Worm (Caenorhabditis elegans) whole organism, L3 larva: ENCODE data around the gene C05G5.3.

Source experiments
- R02D3.7 ChIP-seq: fragments of 150-350 bp; optimal IDR thresholded peaks from 2 replicates; lab custom pipeline; 2014; ENCODE audit warnings: missing biosample characterization, missing genetic modification characterization
- aly-2 ChIP-seq: fragments of 150-350 bp; optimal IDR thresholded peaks from 2 replicates; lab custom pipeline; 2014; ENCODE audit warnings: missing biosample characterization, missing genetic modification characterization
- ceh-16 ChIP-seq: sonication (generic microtip); optimal IDR thresholded peaks from 2 replicates; lab custom pipeline; 2017; ENCODE audit warnings: missing biosample characterization, missing genetic modification characterization
- ceh-28 ChIP-seq: fragments of 150-350 bp; optimal IDR thresholded peaks from 2 replicates; lab custom pipeline; 2014; ENCODE audit warnings: missing biosample characterization, missing genetic modification reagents, missing genetic modification characterization
- ceh-82 ChIP-seq: fragments of 150-350 bp; optimal IDR thresholded peaks from 2 replicates; lab custom pipeline; 2014; ENCODE audit warnings: missing biosample characterization, missing genetic modification characterization
- ceh-9 ChIP-seq: sonication (generic microtip); optimal IDR thresholded peaks from 2 replicates; lab custom pipeline; 2018; ENCODE audit warnings: missing biosample characterization, missing genetic modification characterization
- daf-12 ChIP-seq: fragments of 150-350 bp; optimal IDR thresholded peaks from 2 replicates; lab custom pipeline; 2014; ENCODE audit warnings: missing biosample characterization, missing genetic modification reagents, missing genetic modification characterization
- egl-27 ChIP-seq: sonication (generic microtip); optimal IDR thresholded peaks from 4 replicates; lab custom pipeline; 2017; ENCODE audit warnings: missing biosample characterization, missing genetic modification reagents, missing genetic modification characterization
- egl-5 ChIP-seq: fragments of 150-350 bp; optimal IDR thresholded peaks from 2 replicates; lab custom pipeline; 2017; ENCODE audit warnings: missing biosample characterization, missing genetic modification reagents, missing genetic modification characterization, inconsistent platforms
- elt-1 ChIP-seq: fragments of 150-350 bp; optimal IDR thresholded peaks from 2 replicates; lab custom pipeline; 2014; ENCODE audit warnings: missing biosample characterization, missing genetic modification characterization
- elt-2 ChIP-seq: sonication (generic microtip); optimal IDR thresholded peaks from 2 replicates; lab custom pipeline; 2016; ENCODE audit warnings: missing genetic modification reagents, mild to moderate bottlenecking, missing genetic modification characterization, missing compliant biosample characterization
- eor-1 ChIP-seq, 2 experiments: fragments of 150-350 bp; optimal IDR thresholded peaks; 2 replicates each; lab custom pipeline; 2014 to 2018; ENCODE audit warnings: missing biosample characterization in 2 of 2, missing genetic modification characterization in 2 of 2
- fkh-10 ChIP-seq: sonication (generic microtip); optimal IDR thresholded peaks from 2 replicates; lab custom pipeline; 2017; ENCODE audit warnings: missing biosample characterization, missing genetic modification reagents, missing genetic modification characterization
- fos-1 ChIP-seq: fragments of 150-350 bp; optimal IDR thresholded peaks from 2 replicates; lab custom pipeline; 2014; ENCODE audit warnings: missing biosample characterization, missing genetic modification characterization
- hmg-11 ChIP-seq: sonication (generic microtip); optimal IDR thresholded peaks from 2 replicates; lab custom pipeline; 2016; ENCODE audit warnings: missing genetic modification characterization, missing compliant biosample characterization
- jun-1 ChIP-seq: fragments of 150-350 bp; optimal IDR thresholded peaks from 2 replicates; lab custom pipeline; 2014; ENCODE audit warnings: missing biosample characterization, missing genetic modification reagents, missing genetic modification characterization
- lin-15B ChIP-seq: fragments of 150-350 bp; optimal IDR thresholded peaks from 2 replicates; lab custom pipeline; 2014; ENCODE audit warnings: missing biosample characterization, missing genetic modification characterization
- lin-39 ChIP-seq: fragments of 150-350 bp; optimal IDR thresholded peaks from 2 replicates; lab custom pipeline; 2018; ENCODE audit warnings: missing biosample characterization, missing genetic modification reagents, missing genetic modification characterization
- lsy-12 ChIP-seq: sonication (generic microtip); optimal IDR thresholded peaks from 2 replicates; lab custom pipeline; 2016; ENCODE audit warnings: mild to moderate bottlenecking, missing genetic modification characterization, missing compliant biosample characterization
- mdl-1 ChIP-seq: fragments of 150-350 bp; optimal IDR thresholded peaks from 2 replicates; lab custom pipeline; 2014; ENCODE audit warnings: missing biosample characterization, missing genetic modification characterization
- nhr-11 ChIP-seq: fragments of 150-350 bp; optimal IDR thresholded peaks from 2 replicates; lab custom pipeline; 2014; ENCODE audit warnings: missing biosample characterization, missing genetic modification characterization
- nhr-23 ChIP-seq: fragments of 150-350 bp; optimal IDR thresholded peaks from 2 replicates; lab custom pipeline; 2014; ENCODE audit warnings: missing biosample characterization, missing genetic modification reagents, missing genetic modification characterization
- nhr-25 ChIP-seq: sonication (generic microtip); optimal IDR thresholded peaks from 2 replicates; lab custom pipeline; 2017; ENCODE audit warnings: missing biosample characterization, missing genetic modification characterization
- nhr-28 ChIP-seq: fragments of 150-350 bp; optimal IDR thresholded peaks from 2 replicates; lab custom pipeline; 2014; ENCODE audit warnings: missing biosample characterization, missing genetic modification characterization
- nhr-67 ChIP-seq: fragments of 150-350 bp; optimal IDR thresholded peaks from 2 replicates; lab custom pipeline; 2014; ENCODE audit warnings: missing biosample characterization, missing genetic modification characterization
- nhr-77 ChIP-seq: fragments of 150-350 bp; optimal IDR thresholded peaks from 2 replicates; lab custom pipeline; 2014; ENCODE audit warnings: missing biosample characterization, missing genetic modification characterization
- pha-4 ChIP-seq: fragments of 150-350 bp; optimal IDR thresholded peaks from 2 replicates; lab custom pipeline; 2014; ENCODE audit warnings: missing biosample characterization, missing genetic modification reagents, missing genetic modification characterization
- pqm-1 ChIP-seq: fragments of 150-350 bp; optimal IDR thresholded peaks from 2 replicates; lab custom pipeline; 2017; ENCODE audit warnings: missing biosample characterization, missing genetic modification characterization, inconsistent platforms
- sea-2 ChIP-seq: fragments of 150-350 bp; sonication (generic microtip); optimal IDR thresholded peaks from 4 replicates; lab custom pipeline; 2014; ENCODE audit warnings: missing biosample characterization, missing genetic modification reagents, missing genetic modification characterization
- skn-1 ChIP-seq: fragments of 150-350 bp; optimal IDR thresholded peaks from 2 replicates; lab custom pipeline; 2014; ENCODE audit warnings: missing biosample characterization, missing genetic modification characterization
- snpc-4 ChIP-seq: fragments of 150-350 bp; optimal IDR thresholded peaks from 2 replicates; lab custom pipeline; 2014; ENCODE audit warnings: missing biosample characterization, missing genetic modification characterization
- tbx-2 ChIP-seq: sonication (generic microtip); optimal IDR thresholded peaks from 2 replicates; lab custom pipeline; 2016; ENCODE audit warnings: mild to moderate bottlenecking, missing genetic modification characterization, missing compliant biosample characterization
- unc-39 ChIP-seq: sonication (generic microtip); optimal IDR thresholded peaks from 4 replicates; lab custom pipeline; 2017; ENCODE audit warnings: missing biosample characterization, missing genetic modification characterization
- ztf-11 ChIP-seq: fragments of 150-350 bp; optimal IDR thresholded peaks from 2 replicates; lab custom pipeline; 2014; ENCODE audit warnings: missing biosample characterization, missing genetic modification characterization
- ztf-4 ChIP-seq: fragments of 150-350 bp; optimal IDR thresholded peaks from 2 replicates; lab custom pipeline; 2014; ENCODE audit warnings: missing biosample characterization, missing genetic modification characterization

C05G5.3 gene

ce11 chrX:14724935-14725334 is 26.9 kb downstream of the C05G5.3 start:
- TF ChIP-seq egl-27 (tag; lab: Kevin White, UChicago) (no peak), ceh-16 (no peak), elt-1 (tag; lab: Kevin White, UChicago) (no peak), nhr-28 (no peak), sea-2 (GFP tag; lab: Kevin White, UChicago) (no peak)

- no peak for TF ChIP-seq nhr-28
- TF ChIP-seq hmg-11 (tag; lab: Kevin White, UChicago), result no peak
- TF ChIP-seq mdl-1 (tag; lab: Kevin White, UChicago), result no peak
- TF ChIP-seq egl-5 (tag; lab: Kevin White, UChicago), result no peak
- no peak for TF ChIP-seq jun-1 (tag; lab: Kevin White, UChicago)
- TF ChIP-seq nhr-11 (tag; lab: Kevin White, UChicago), result no peak
- no peak for TF ChIP-seq ceh-28 (tag; lab: Kevin White, UChicago)
- TF ChIP-seq nhr-67 (tag; lab: Kevin White, UChicago), result no peak
Measured at ce11 chrX:14721098-14721497, 30.7 kb downstream of the C05G5.3 start, which contains the start of gene F33C8.2. F33C8.2 (plus strand) TSS chrX:14721398.

- TF ChIP-seq ceh-9 (tag; lab: Kevin White, UChicago) (no peak), nhr-23 (tag; lab: Kevin White, UChicago) (no peak), ceh-28 (tag; lab: Kevin White, UChicago) (no peak), elt-2 (tag; lab: Kevin White, UChicago) (no peak), R02D3.7 (tag; lab: Kevin White, UChicago) (no peak), ztf-11 (tag; lab: Kevin White, UChicago) (no peak), lin-39 (tag; lab: Kevin White, UChicago) (no peak)
Measured at ce11 chrX:14717782-14718181, 34.0 kb downstream of the C05G5.3 start.

- TF ChIP-seq skn-1 (tag; lab: Kevin White, UChicago), result no peak
- no peak for TF ChIP-seq pqm-1
- no peak for TF ChIP-seq nhr-23 (tag; lab: Kevin White, UChicago)
- TF ChIP-seq lin-15B, result no peak
- no peak for TF ChIP-seq ztf-4 (tag; lab: Kevin White, UChicago)
- TF ChIP-seq snpc-4 (tag; lab: Kevin White, UChicago), result no peak
- no peak for TF ChIP-seq eor-1 (tag; optimal IDR thresholded peaks at IDR 0.05; lab: Kevin White, UChicago)
- TF ChIP-seq tbx-2 (tag; lab: Kevin White, UChicago), result no peak
- no peak for TF ChIP-seq daf-12
- no peak for TF ChIP-seq nhr-11 (tag; lab: Kevin White, UChicago)
- no peak for TF ChIP-seq nhr-25 (tag; lab: Kevin White, UChicago)
- TF ChIP-seq egl-5 (tag; lab: Kevin White, UChicago), result no peak
- no peak for TF ChIP-seq nhr-77 (tag; lab: Kevin White, UChicago)
- TF ChIP-seq nhr-28, result no peak
- no peak for TF ChIP-seq jun-1 (tag; lab: Kevin White, UChicago)
- no peak for TF ChIP-seq unc-39 (tag; lab: Kevin White, UChicago)
- no peak for TF ChIP-seq ceh-16
- no peak for TF ChIP-seq fos-1 (tag; lab: Kevin White, UChicago)
- TF ChIP-seq aly-2 (tag; lab: Kevin White, UChicago), result no peak
- no peak for TF ChIP-seq egl-27 (tag; lab: Kevin White, UChicago)
Measured at ce11 chrX:14715459-14715858, 36.4 kb downstream of the C05G5.3 start.

ce11 chrX:14711168-14711629 is 40.6 kb downstream of the C05G5.3 start, which contains the start of gene atrn-1:
atrn-1 (plus strand) TSS chrX:14711579.
- TF ChIP-seq eor-1 (tag; optimal IDR thresholded peaks at IDR 0.05; lab: Kevin White, UChicago) (no peak), fos-1 (tag; lab: Kevin White, UChicago) (peak; percentile 34), lsy-12 (tag; lab: Kevin White, UChicago) (no peak), pha-4 (peak; percentile 44), ceh-28 (tag; lab: Kevin White, UChicago) (peak; percentile 49), hmg-11 (tag; lab: Kevin White, UChicago) (peak; percentile 71), lin-39 (tag; lab: Kevin White, UChicago) (no peak), nhr-23 (tag; lab: Kevin White, UChicago) (peak; percentile 43), nhr-25 (tag; lab: Kevin White, UChicago) (peak; percentile 64), ceh-82 (tag; lab: Kevin White, UChicago) (no peak), aly-2 (tag; lab: Kevin White, UChicago) (no peak), fkh-10 (GFP tag; lab: Kevin White, UChicago) (no peak)
